Fruit fly (Drosophila melanogaster): ENCODE data around the gene CG11168.

DNA sequence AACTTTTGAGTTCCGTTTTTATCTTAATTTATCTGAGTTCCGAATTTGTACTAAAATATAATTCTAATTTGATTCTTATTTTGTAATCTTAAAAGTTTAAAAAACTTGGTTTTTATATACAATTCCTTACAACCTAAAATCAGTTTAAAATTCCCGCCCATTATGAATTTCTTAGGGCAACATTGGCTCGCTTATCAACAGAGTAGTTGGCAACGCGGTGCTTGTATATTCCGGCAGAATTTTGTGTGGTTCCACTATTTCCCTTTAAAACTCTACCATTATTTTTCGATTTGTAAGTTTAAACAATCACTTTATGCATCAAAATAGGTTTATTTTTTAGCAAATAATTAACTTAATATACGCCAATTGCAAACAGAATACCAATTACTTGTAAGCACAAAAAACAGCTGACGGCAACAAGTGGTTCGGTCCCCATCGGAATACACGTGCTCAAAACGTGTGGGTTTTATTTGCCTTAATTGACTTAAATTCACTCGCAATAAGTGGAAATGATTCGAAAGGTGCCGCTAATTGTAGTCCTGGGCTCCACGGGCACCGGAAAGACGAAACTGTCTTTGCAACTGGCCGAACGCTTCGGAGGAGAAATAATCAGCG lies 41.0 kb upstream of the CG11168 start, which contains the start of the genes CG11089 and CG31381:
- no peak for TF ChIP-seq psq (optimal IDR thresholded peaks at IDR 0.05)
- no peak for TF ChIP-seq h (optimal IDR thresholded peaks at IDR 0.05)
- TF ChIP-seq Sin3A (optimal IDR thresholded peaks at IDR 0.05): no peak
- TF ChIP-seq Myc (optimal IDR thresholded peaks at IDR 0.05): no peak
- no peak for TF ChIP-seq insv (optimal IDR thresholded peaks at IDR 0.05)
- TF ChIP-seq ttk (optimal IDR thresholded peaks at IDR 0.05): no peak

All from Kc167 (cell line).